Worm (Caenorhabditis elegans): ENCODE results near the gene daf-11.

Gene daf-11

DNA sequence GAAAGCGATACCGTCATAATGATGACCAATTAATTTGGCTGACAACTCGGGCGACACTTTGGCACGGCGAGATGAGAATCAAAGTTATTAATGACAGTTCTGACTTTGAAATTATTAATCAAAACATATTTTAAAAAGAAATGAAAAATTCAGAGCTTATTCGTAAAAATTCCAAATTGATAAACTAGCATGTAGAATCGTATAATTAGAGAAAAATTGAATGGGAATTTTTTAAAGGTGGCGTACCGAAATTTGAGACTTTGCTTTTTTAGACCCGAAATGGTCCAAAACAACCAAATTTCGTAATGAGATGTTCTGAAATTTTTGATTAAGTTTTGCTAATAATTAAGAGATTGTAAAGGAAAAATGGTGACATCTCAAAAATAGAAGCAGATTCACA lies at the start of gene daf-11:
TSS of gene daf-11 (minus strand) at position 101 of the 400 bp plus-strand sequence.
- no peak for TF ChIP-seq M03D4.4 (tag; optimal IDR thresholded peaks at IDR 0.05)
- TF ChIP-seq elt-3 (tag; optimal IDR thresholded peaks at IDR 0.05) = no peak
- no peak for TF ChIP-seq lin-13 (tag; optimal IDR thresholded peaks at IDR 0.05)
- TF ChIP-seq lsy-2 (tag; optimal IDR thresholded peaks at IDR 0.05) = no peak
- TF ChIP-seq unc-39 (tag; optimal IDR thresholded peaks at IDR 0.05) = no peak
- TF ChIP-seq tbx-8 (GFP tag; optimal IDR thresholded peaks at IDR 0.05) = no peak
- no peak for TF ChIP-seq mab-5 (tag; optimal IDR thresholded peaks at IDR 0.05)
- no peak for TF ChIP-seq ceh-43 (GFP tag; optimal IDR thresholded peaks at IDR 0.05)
- no peak for TF ChIP-seq bed-3 (GFP tag; optimal IDR thresholded peaks at IDR 0.05)
- TF ChIP-seq nhr-12 (tag; optimal IDR thresholded peaks at IDR 0.05) = no peak
- TF ChIP-seq pha-4 (tag; optimal IDR thresholded peaks at IDR 0.05) = no peak
- no peak for TF ChIP-seq mls-2 (tag; optimal IDR thresholded peaks at IDR 0.05)

- TF ChIP-seq mab-5 (tag; optimal IDR thresholded peaks at IDR 0.05) = no peak
- TF ChIP-seq nhr-237 (tag; optimal IDR thresholded peaks at IDR 0.05) = no peak
- TF ChIP-seq blmp-1 (tag; optimal IDR thresholded peaks at IDR 0.05) = no peak
- TF ChIP-seq ham-2 (GFP tag; optimal IDR thresholded peaks at IDR 0.05) = no peak
- TF ChIP-seq snpc-4 (tag; optimal IDR thresholded peaks at IDR 0.05) = no peak
Measured at ce11 chrV:11773934-11774333, 48.1 kb upstream of the daf-11 start.

DNA sequence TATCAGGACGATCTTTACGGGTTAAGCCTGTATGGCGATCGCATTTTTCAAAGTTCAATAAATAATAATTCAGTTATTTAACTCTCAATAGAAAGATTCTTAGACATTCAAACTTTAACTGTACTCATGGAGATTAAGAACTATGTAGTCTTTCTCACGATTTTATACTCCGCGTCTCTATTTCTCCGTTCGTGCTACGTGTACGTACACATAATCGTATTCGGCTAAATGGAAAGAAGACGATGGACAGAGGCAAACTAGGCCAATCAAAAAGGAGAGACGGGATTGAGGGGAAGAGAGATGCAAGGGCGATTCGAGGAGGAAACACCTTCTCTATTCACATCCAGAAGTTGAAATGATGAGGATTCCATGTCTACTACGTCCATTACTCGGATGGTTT lies 47.5 kb upstream of the daf-11 start, which contains the start of gene bus-18:
TSS of gene bus-18 (plus strand) at position 301 of the 400 bp plus-strand sequence.
- no peak for TF ChIP-seq nhr-12 (tag; optimal IDR thresholded peaks at IDR 0.05)

DNA sequence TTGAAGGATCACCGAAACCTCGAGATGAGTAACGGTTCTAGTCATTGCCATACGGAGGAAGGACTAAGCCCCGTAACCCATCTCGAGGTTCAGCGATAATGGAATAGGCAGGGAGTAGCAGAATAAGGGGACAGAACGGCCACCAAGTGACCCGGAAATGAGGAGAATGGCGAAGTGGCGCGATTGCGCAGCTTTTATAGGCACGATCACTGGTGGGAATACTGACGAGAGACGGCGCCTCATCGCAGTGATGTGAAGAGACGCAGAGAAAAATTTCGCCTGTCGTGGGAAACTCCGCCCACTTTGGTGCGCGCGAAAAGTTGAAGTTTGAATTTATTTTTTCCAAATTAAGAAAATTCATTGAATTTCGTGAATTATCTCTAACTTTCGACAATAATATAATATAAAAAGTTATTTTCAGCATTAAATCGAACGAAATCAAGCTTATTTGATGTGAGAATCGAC lies 44.2 kb upstream of the daf-11 start, which contains the start of gene F55A11.4:
TSS of gene F55A11.4 (plus strand) at position 415 of the 465 bp plus-strand sequence.
- TF ChIP-seq drap-1 (GFP tag; optimal IDR thresholded peaks at IDR 0.05) (peak; percentile 19), ham-2 (GFP tag; optimal IDR thresholded peaks at IDR 0.05) (peak; percentile 34), unc-120 (tag; optimal IDR thresholded peaks at IDR 0.05; ENCODE audit: poor library complexity, severe bottlenecking) (peak; percentile 25), ceh-83 (GFP tag; optimal IDR thresholded peaks at IDR 0.05) (no peak)

DNA sequence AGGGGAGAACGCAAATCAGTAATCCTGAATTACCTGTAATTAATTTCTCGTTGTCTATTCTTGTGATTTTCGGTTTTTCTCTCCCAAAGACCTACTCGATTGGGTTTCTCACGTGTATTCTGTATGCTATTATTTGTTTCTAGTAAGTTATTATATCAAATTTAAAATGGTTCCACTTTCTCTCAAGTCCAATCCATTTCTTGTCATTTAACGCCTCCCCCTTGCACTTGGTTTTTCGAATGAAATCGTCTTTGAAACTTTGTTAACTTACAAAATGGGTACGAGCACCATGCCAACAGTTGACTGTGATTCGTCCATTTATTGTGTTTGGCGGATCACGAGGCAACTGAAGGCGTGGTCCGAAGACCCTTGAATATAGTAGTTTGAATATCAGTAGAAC lies 43.8 kb upstream of the daf-11 start:
- TF ChIP-seq ceh-39 (tag; optimal IDR thresholded peaks at IDR 0.05) (no peak), mep-1 (tag; optimal IDR thresholded peaks at IDR 0.05) (no peak), elt-3 (tag; optimal IDR thresholded peaks at IDR 0.05) (no peak)

ce11 chrV:11767028-11767427 lies 41.2 kb upstream of the daf-11 start, which contains the start of gene sel-11:
sel-11 (plus strand) TSS chrV:11767328.
- TF ChIP-seq unc-62 (GFP tag; optimal IDR thresholded peaks at IDR 0.05) = no peak
- TF ChIP-seq ceh-39 (tag; optimal IDR thresholded peaks at IDR 0.05) = no peak
- TF ChIP-seq ceh-43 (GFP tag; optimal IDR thresholded peaks at IDR 0.05) = no peak
- no peak for TF ChIP-seq hlh-1 (tag; optimal IDR thresholded peaks at IDR 0.05)
- no peak for TF ChIP-seq unc-120 (tag; optimal IDR thresholded peaks at IDR 0.05; ENCODE audit: poor library complexity, severe bottlenecking)
- TF ChIP-seq zip-8 (tag; optimal IDR thresholded peaks at IDR 0.05) = no peak
- TF ChIP-seq ceh-83 (GFP tag; optimal IDR thresholded peaks at IDR 0.05) = no peak
- no peak for TF ChIP-seq ztf-11 (tag; optimal IDR thresholded peaks at IDR 0.05)
- TF ChIP-seq unc-39 (tag; optimal IDR thresholded peaks at IDR 0.05) = no peak
- no peak for TF ChIP-seq pha-4 (tag; optimal IDR thresholded peaks at IDR 0.05)
- no peak for TF ChIP-seq drap-1 (GFP tag; optimal IDR thresholded peaks at IDR 0.05)
- TF ChIP-seq mep-1 (tag; optimal IDR thresholded peaks at IDR 0.05) = no peak

DNA sequence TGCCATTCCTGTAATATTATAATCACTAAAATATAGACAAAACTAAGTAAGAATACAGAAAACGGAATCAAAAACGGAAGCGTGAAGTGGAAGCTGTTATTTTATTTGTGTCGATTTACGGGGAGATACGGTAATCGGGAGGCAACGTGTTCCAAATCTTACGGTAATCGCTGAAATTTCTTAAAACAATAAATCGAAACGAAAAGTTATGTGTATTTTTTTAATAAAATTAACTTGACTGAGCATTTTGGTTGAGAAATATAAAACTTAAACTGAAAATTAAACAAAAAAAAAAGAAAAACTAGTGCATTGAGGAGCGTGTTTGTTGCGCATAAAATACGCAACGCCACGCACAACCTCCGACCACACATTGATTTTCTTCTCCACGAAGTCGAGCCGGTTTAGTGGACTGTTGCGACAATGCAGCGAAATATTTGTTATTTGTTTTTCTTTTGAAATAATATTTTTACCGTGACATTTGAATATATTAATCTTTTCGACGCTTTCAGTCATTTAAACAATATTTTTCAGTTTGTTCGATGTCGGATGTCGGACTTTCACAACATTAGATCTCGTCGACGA lies 38.6 kb upstream of the daf-11 start, which contains the start of the genes F55A11.1 and syx-5:
TSS of gene F55A11.1 (minus strand) at position 13 of the 582 bp plus-strand sequence.
TSS of gene syx-5 (plus strand) at position 532 of the 582 bp plus-strand sequence.
- peak; percentile 55 for TF ChIP-seq nhr-237 (tag; optimal IDR thresholded peaks at IDR 0.05)
- peak; percentile 85 for TF ChIP-seq ces-1 (GFP tag; optimal IDR thresholded peaks at IDR 0.05)
- TF ChIP-seq lin-13 (tag; optimal IDR thresholded peaks at IDR 0.05) = no peak
- no peak for TF ChIP-seq bed-3 (GFP tag; optimal IDR thresholded peaks at IDR 0.05)
- TF ChIP-seq lsy-2 (tag; optimal IDR thresholded peaks at IDR 0.05) = peak; percentile 99
- TF ChIP-seq ceh-39 (tag; optimal IDR thresholded peaks at IDR 0.05) = peak; percentile 46
- no peak for TF ChIP-seq lin-32 (GFP tag; optimal IDR thresholded peaks at IDR 0.05)
- TF ChIP-seq sem-2 (GFP tag; optimal IDR thresholded peaks at IDR 0.05) = no peak
- TF ChIP-seq mep-1 (tag; optimal IDR thresholded peaks at IDR 0.05) = peak; percentile 43
- TF ChIP-seq nhr-76 (tag; optimal IDR thresholded peaks at IDR 0.05) = no peak
- TF ChIP-seq mls-2 (tag; optimal IDR thresholded peaks at IDR 0.05) = no peak
- TF ChIP-seq flh-1 (GFP tag; optimal IDR thresholded peaks at IDR 0.05) = no peak
- no peak for TF ChIP-seq unc-120 (tag; optimal IDR thresholded peaks at IDR 0.05; ENCODE audit: poor library complexity, severe bottlenecking)
- TF ChIP-seq unc-62 (GFP tag; optimal IDR thresholded peaks at IDR 0.05) = no peak
- TF ChIP-seq pha-4 (tag; optimal IDR thresholded peaks at IDR 0.05) = no peak
- TF ChIP-seq zip-8 (tag; optimal IDR thresholded peaks at IDR 0.05) = no peak
- peak; percentile 44 for TF ChIP-seq ztf-11 (tag; optimal IDR thresholded peaks at IDR 0.05)

Data from whole organism, mixed stage, embryonic.